Worm (Caenorhabditis elegans) whole organism, midembryonic: Measurements from ENCODE around the gene F41B5.1.

Experiments
- T22C8.4 ChIP-seq: fragments of 200-800 bp; sonication (Bioruptor generic); IDR thresholded peaks from 2 replicates; pipeline ENCODE4 v1.3.6; 2022; ENCODE audit warnings: missing genetic modification characterization, missing compliant biosample characterization
- cog-1 ChIP-seq: sonication (generic microtip); optimal IDR thresholded peaks from 2 replicates; lab custom pipeline; 2016; ENCODE audit warnings: missing genetic modification characterization, missing compliant biosample characterization
- flt-1 ChIP-seq: fragments of 200-800 bp; sonication (Bioruptor generic); IDR thresholded peaks from 2 replicates; pipeline ENCODE4 v1.3.6; 2022; ENCODE audit warnings: missing genetic modification characterization, missing compliant biosample characterization
- klf-2 ChIP-seq: fragments of 200-800 bp; sonication (Bioruptor generic); conservative IDR thresholded peaks from 2 replicates; pipeline ENCODE4 v1.3.6; 2022; ENCODE audit warnings: missing genetic modification reagents, missing genetic modification characterization, missing compliant biosample characterization
- med-1 ChIP-seq: sonication (generic microtip); optimal IDR thresholded peaks from 2 replicates; lab custom pipeline; 2017; ENCODE audit warnings: missing genetic modification characterization, mild to moderate bottlenecking, missing compliant biosample characterization, antibody characterized with exemption, missing genetic modification reagents; ENCODE audit not compliant: insufficient read depth
- ref-1 ChIP-seq: fragments of 200-800 bp; sonication (Bioruptor generic); conservative IDR thresholded peaks from 2 replicates; pipeline ENCODE4 v1.3.6; 2022; ENCODE audit warnings: missing genetic modification reagents, missing genetic modification characterization, missing compliant biosample characterization
- tab-1 ChIP-seq: fragments of 200-800 bp; sonication (Bioruptor generic); IDR thresholded peaks from 2 replicates; pipeline ENCODE4 v1.3.6; 2022; ENCODE audit warnings: missing genetic modification characterization, missing compliant biosample characterization
- ztf-23 ChIP-seq: fragments of 200-800 bp; sonication (Bioruptor generic); IDR thresholded peaks from 2 replicates; pipeline ENCODE4 v1.3.6; 2022; ENCODE audit warnings: missing genetic modification reagents, missing genetic modification characterization, missing compliant biosample characterization
- ztf-29 ChIP-seq: fragments of 200-800 bp; sonication (Bioruptor generic); IDR thresholded peaks from 2 replicates; pipeline ENCODE4 v1.3.6; 2022; ENCODE audit warnings: missing genetic modification reagents, missing genetic modification characterization, missing compliant biosample characterization

The F41B5.1 gene

DNA sequence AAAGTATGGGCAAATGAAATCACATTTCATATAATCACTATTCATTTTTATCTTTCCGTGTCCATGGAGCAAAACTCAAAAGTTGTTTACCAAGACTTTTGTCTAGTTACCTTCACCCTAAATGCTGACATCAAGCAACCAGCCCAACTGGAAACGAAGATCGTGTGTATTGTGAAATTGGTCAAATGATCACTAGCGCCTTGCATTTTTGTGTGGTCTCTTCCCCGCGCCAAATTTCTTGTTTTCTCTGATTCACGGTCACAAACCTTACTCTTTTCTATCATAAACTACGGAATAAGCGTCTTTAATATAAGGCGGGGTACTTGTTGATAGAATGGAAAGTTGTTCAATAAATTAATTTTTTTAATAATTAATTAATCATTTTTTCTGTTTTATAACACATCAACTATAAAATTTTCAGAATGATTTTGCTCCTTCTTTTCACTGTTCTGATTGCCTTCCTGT is 5.2 kb upstream of the F41B5.1 start, which contains the start of gene cyp-33C7:
cyp-33C7 (plus strand) TSS at position 415 of the 465 bp plus-strand sequence.
- no peak for TF ChIP-seq klf-2
- TF ChIP-seq cog-1 (tag; lab: Kevin White, UChicago) = no peak
- no peak for TF ChIP-seq tab-1 (GFP tag; lab: Robert Waterston, UW)
- TF ChIP-seq ref-1 (GFP tag; lab: Robert Waterston, UW) = no peak
- no peak for TF ChIP-seq ztf-23 (GFP tag; lab: Robert Waterston, UW)
- no peak for TF ChIP-seq T22C8.4 (GFP tag; lab: Robert Waterston, UW)
- TF ChIP-seq flt-1 = no peak
- no peak for TF ChIP-seq ztf-29 (GFP tag; lab: Robert Waterston, UW)
- no peak for TF ChIP-seq med-1 (GFP tag; lab: Kevin White, UChicago)

DNA sequence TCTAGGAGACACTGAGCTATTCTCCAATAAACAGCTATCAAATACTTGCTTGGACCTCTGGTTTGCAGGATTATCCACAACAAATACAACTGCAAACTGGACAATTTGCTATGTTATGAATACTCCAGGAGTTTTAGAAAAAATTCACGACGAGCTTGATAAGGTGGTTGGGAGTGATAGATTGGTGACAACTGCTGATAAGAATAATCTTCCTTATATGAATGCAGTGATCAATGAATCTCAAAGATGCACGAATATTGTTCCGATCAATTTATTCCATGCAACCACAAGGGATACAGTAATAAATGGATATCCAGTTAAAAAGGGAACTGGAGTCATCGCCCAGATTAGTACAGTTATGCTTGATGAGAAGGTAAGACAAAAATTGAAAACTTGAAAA is 3.6 kb upstream of the F41B5.1 start:
- TF ChIP-seq ztf-29 (GFP tag; lab: Robert Waterston, UW) (no peak), flt-1 (no peak), tab-1 (GFP tag; lab: Robert Waterston, UW) (no peak), med-1 (GFP tag; lab: Kevin White, UChicago) (no peak), T22C8.4 (GFP tag; lab: Robert Waterston, UW) (no peak), klf-2 (no peak), cog-1 (tag; lab: Kevin White, UChicago) (no peak), ztf-23 (GFP tag; lab: Robert Waterston, UW) (no peak), ref-1 (GFP tag; lab: Robert Waterston, UW) (no peak)

- TF ChIP-seq med-1 (GFP tag; lab: Kevin White, UChicago) (no peak), klf-2 (no peak), ztf-23 (GFP tag; lab: Robert Waterston, UW) (no peak), ref-1 (GFP tag; lab: Robert Waterston, UW) (no peak), flt-1 (no peak)
These were observed 694 bp upstream of the F41B5.1 start, which contains the start of gene str-253 for ce11 chrV:2254553-2255124. TSS of gene str-253 (minus strand) at chrV:2254603.

ce11 chrV:2259750-2260149 is 4.4 kb downstream of the F41B5.1 start, which contains the start of gene nhr-182:
TSS of gene nhr-182 (minus strand) at chrV:2259927.
- TF ChIP-seq ref-1 (GFP tag; lab: Robert Waterston, UW) = no peak

ce11 chrV:2260660-2261059 is 5.3 kb downstream of the F41B5.1 start, which contains the start of gene F41B5.12:
TSS of gene F41B5.12 (plus strand) at chrV:2260960.
- no peak for TF ChIP-seq cog-1 (tag; lab: Kevin White, UChicago)
- no peak for TF ChIP-seq tab-1 (GFP tag; lab: Robert Waterston, UW)
- no peak for TF ChIP-seq ztf-23 (GFP tag; lab: Robert Waterston, UW)
- TF ChIP-seq klf-2 = no peak
- no peak for TF ChIP-seq T22C8.4 (GFP tag; lab: Robert Waterston, UW)
- no peak for TF ChIP-seq ref-1 (GFP tag; lab: Robert Waterston, UW)
- TF ChIP-seq med-1 (GFP tag; lab: Kevin White, UChicago) = no peak
- no peak for TF ChIP-seq ztf-29 (GFP tag; lab: Robert Waterston, UW)
- TF ChIP-seq flt-1 = no peak

DNA sequence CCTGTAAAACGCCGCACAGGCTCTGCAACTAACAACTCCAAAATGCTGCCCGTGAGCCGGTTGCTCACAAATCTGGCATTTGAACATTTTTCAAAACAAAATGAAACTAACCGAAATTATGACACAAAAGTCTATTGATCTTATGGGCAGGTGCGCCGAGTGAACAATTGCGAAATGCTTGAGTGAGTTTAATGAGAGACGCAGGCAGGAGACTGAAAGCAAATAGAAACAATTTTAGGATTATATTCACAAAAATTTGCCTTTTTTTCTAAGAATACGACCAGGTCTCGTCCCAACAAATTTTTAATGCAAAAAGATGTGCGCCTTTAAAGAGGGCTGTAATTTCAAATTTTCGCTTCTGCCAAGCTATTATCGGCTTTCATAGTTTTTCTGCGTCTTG is 9.1 kb downstream of the F41B5.1 start, which contains the start of gene nhr-183:
nhr-183 (minus strand) TSS at position 180 of the 400 bp plus-strand sequence.
- TF ChIP-seq klf-2 (no peak), ref-1 (GFP tag; lab: Robert Waterston, UW) (no peak), tab-1 (GFP tag; lab: Robert Waterston, UW) (no peak), med-1 (GFP tag; lab: Kevin White, UChicago) (no peak), flt-1 (no peak), T22C8.4 (GFP tag; lab: Robert Waterston, UW) (no peak), cog-1 (tag; lab: Kevin White, UChicago) (no peak), ztf-23 (GFP tag; lab: Robert Waterston, UW) (no peak), ztf-29 (GFP tag; lab: Robert Waterston, UW) (no peak)

DNA sequence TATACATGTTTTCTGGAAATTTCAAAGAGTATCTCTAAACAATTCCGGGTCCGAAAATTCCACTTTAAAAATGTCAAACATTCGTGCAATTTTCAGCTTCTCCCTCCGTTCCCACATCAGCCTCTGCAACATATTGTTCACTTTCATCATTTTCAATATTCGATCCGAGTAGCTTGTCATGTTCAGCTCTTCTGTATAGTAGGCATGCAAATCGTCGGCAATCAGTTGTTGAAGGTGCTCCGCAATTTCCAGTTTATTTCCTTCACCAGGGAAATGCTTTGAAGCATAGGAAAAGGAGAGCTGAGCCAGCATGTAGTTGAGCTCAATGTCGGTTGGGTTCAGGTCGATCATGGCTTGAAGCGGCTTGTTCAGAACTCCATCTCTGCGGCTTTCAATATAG is 9.6 kb downstream of the F41B5.1 start:
- TF ChIP-seq ztf-29 (GFP tag; lab: Robert Waterston, UW) (no peak), med-1 (GFP tag; lab: Kevin White, UChicago) (no peak), ref-1 (GFP tag; lab: Robert Waterston, UW) (no peak), cog-1 (tag; lab: Kevin White, UChicago) (no peak), klf-2 (no peak), ztf-23 (GFP tag; lab: Robert Waterston, UW) (no peak), tab-1 (GFP tag; lab: Robert Waterston, UW) (no peak), T22C8.4 (GFP tag; lab: Robert Waterston, UW) (no peak), flt-1 (no peak)

DNA sequence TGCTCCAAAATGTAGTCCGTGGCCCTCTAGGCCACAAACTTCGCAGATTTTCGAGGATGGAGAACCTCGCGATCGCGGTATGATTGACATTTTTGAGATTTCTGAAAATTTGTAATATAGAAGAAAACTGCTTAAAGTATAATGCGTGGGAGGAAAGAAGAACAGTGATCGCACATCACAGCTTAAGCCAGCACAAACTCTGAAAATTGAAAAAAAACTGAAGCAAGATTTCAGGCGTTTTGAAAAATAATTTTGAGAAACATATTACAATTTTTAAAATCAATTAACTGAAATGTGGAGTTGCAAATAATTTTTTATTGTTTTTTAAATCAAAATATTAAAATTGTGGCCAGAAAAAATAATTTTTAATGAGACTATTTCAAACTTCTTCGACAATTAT is 11.6 kb downstream of the F41B5.1 start, which contains the start of gene nhr-275:
nhr-275 (minus strand) TSS at position 101 of the 400 bp plus-strand sequence.
- no peak for TF ChIP-seq ztf-23 (GFP tag; lab: Robert Waterston, UW)
- no peak for TF ChIP-seq tab-1 (GFP tag; lab: Robert Waterston, UW)
- no peak for TF ChIP-seq flt-1
- no peak for TF ChIP-seq klf-2
- TF ChIP-seq T22C8.4 (GFP tag; lab: Robert Waterston, UW) = no peak
- no peak for TF ChIP-seq med-1 (GFP tag; lab: Kevin White, UChicago)
- no peak for TF ChIP-seq ref-1 (GFP tag; lab: Robert Waterston, UW)
- TF ChIP-seq ztf-29 (GFP tag; lab: Robert Waterston, UW) = no peak
- TF ChIP-seq cog-1 (tag; lab: Kevin White, UChicago) = no peak

DNA sequence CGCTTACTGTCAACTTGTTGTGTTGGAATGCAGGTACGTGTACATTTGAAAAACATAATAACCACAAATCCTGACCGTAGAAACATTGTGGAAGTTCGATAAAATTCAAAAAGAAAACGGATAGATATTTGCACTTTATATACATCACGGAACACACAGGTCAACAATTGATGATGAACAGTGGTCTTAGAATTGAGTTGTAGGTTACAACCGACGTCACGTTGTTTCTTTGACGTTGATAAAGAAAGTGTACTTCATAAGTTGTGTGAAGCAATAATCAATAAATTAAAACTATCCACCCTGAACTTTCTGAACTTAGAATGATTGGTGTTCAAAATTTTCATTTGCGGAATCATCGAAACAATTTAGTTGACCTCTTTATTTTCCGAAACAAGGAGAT is 16.4 kb downstream of the F41B5.1 start, which contains the start of gene Y5H2A.1:
Y5H2A.1 (minus strand) TSS at position 101 of the 400 bp plus-strand sequence.
- no peak for TF ChIP-seq ref-1 (GFP tag; lab: Robert Waterston, UW)
- TF ChIP-seq ztf-29 (GFP tag; lab: Robert Waterston, UW) = no peak
- TF ChIP-seq cog-1 (tag; lab: Kevin White, UChicago) = no peak
- TF ChIP-seq med-1 (GFP tag; lab: Kevin White, UChicago) = no peak
- TF ChIP-seq T22C8.4 (GFP tag; lab: Robert Waterston, UW) = no peak
- TF ChIP-seq ztf-23 (GFP tag; lab: Robert Waterston, UW) = no peak
